Worm (Caenorhabditis elegans): ENCODE measurements around the gene nspe-3.

- TF ChIP-seq fkh-10 (GFP tag; optimal IDR thresholded peaks at IDR 0.05) (no peak), unc-62 (GFP tag; optimal IDR thresholded peaks at IDR 0.05) (no peak), ceh-82 (tag; optimal IDR thresholded peaks at IDR 0.05) (no peak), mep-1 (tag; optimal IDR thresholded peaks at IDR 0.05) (no peak), skn-1 (tag; optimal IDR thresholded peaks at IDR 0.05) (no peak), aly-2 (tag; optimal IDR thresholded peaks at IDR 0.05) (no peak), lin-39 (tag; optimal IDR thresholded peaks at IDR 0.05) (no peak), ama-1 (optimal IDR thresholded peaks at IDR 0.05) (no peak), blmp-1 (tag; optimal IDR thresholded peaks at IDR 0.05) (no peak), elt-2 (tag; optimal IDR thresholded peaks at IDR 0.05) (peak; percentile 72), vab-15 (tag; optimal IDR thresholded peaks at IDR 0.05) (no peak), unc-86 (tag; optimal IDR thresholded peaks at IDR 0.05) (no peak), egl-27 (tag; optimal IDR thresholded peaks at IDR 0.05) (no peak), jun-1 (tag; optimal IDR thresholded peaks at IDR 0.05) (no peak)
These were observed 39.9 kb upstream of the nspe-3 start, which contains the start of gene clec-8 for ce11 chrII:12577754-12578153.
